Worm (Caenorhabditis elegans) whole organism, L4/young adult: Measurements from ENCODE around the gene M176.5.

Source experiments
- dao-5 ChIP-seq: sonication (generic microtip); optimal IDR thresholded peaks from 2 replicates; lab custom pipeline; 2016; ENCODE audit warnings: missing genotype, missing genetic modification characterization, moderate library complexity, missing compliant biosample characterization
- him-1 ChIP-seq: sonication (generic microtip); optimal IDR thresholded peaks from 2 replicates; lab custom pipeline; 2016; ENCODE audit warnings: missing genotype, missing genetic modification reagents, missing genetic modification characterization, missing compliant biosample characterization

DNA sequence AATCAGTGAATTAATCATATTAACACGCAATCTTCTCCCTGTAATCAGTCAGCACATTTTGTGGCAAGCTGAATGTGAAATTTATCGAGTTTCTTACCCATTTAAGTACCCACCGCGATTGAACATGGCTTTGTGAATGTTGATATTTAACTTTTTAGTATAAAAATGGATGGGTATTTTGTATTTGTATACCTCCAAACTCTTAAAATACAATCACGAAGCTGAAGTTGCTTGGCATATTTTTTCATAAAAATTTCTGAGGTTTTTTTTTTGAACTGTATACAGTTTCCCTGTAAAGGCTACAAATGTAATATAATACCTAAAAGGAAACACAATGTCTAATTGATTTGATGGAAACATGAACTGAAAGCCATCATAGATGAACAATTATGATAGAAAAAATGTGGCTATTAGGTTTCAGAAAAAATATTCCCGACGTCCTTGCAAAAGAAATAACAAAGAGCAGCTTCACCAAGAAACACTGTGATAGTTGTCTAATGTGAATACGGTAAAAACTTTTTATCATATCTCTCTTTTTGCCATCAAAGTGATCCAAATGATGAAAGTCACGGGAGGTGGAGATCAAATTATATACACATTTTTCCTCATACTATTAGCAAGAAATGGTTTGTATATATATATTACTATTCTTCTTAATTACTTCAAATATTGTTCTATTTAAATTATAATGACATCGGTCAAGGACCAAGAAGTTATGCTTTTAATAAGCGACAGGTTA lies 47.0 kb upstream of the M176.5 start, which contains the start of the genes chil-25 and chil-26:
- TF ChIP-seq him-1 (tag; lab: Kevin White, UChicago), result no peak
- TF ChIP-seq dao-5 (tag; lab: Kevin White, UChicago), result no peak
